Fruit fly (Drosophila melanogaster): ENCODE results near the gene CG4822.

CG4822 gene

dm6 chr2L:117750-118149, 3.8 kb downstream of the CG4822 start (continued):
- peak; percentile 62; the same call in 1 of the 2 replicates for TF ChIP-seq sob (GFP tag; IDR thresholded peaks at IDR 0.05)
- TF ChIP-seq Nf-YA (GFP tag; IDR thresholded peaks at IDR 0.05): 0 out of 2 replicates have a peak, but pooled peaks have one; percentile 12
- no peak for TF ChIP-seq Sox102F (GFP tag; optimal IDR thresholded peaks at IDR 0.05)
- TF ChIP-seq sr (GFP tag; IDR thresholded peaks at IDR 0.05): no peak
- TF ChIP-seq pan (optimal IDR thresholded peaks at IDR 0.05): no peak
- peak in 1 of 2 experiments; percentile 41 for TF ChIP-seq pan (GFP tag; optimal IDR thresholded peaks at IDR 0.05 in 1 of 2, IDR thresholded peaks at IDR 0.05 in 1 of 2)
- no peak for TF ChIP-seq bigmax (GFP tag; optimal IDR thresholded peaks at IDR 0.05)
- TF ChIP-seq chif (GFP tag; optimal IDR thresholded peaks at IDR 0.05): peak in 1 of 2 experiments; percentile 3
- TF ChIP-seq bsh (GFP tag; optimal IDR thresholded peaks at IDR 0.05): peak in 1 of 2 experiments; percentile 33
- peak; percentile 19 for TF ChIP-seq CG18619 (GFP tag; optimal IDR thresholded peaks at IDR 0.05)
- TF ChIP-seq nau (GFP tag; optimal IDR thresholded peaks at IDR 0.05): peak; percentile 37
- TF ChIP-seq CG10543 (GFP tag; optimal IDR thresholded peaks at IDR 0.05): peak; percentile 38
- TF ChIP-seq CG7987 (GFP tag; optimal IDR thresholded peaks at IDR 0.05): peak; percentile 53
- TF ChIP-seq CG7745 (tag; optimal IDR thresholded peaks at IDR 0.05): no peak
- peak; percentile 26 for TF ChIP-seq fd3F (GFP tag; optimal IDR thresholded peaks at IDR 0.05)
- TF ChIP-seq CG1233 (GFP tag; optimal IDR thresholded peaks at IDR 0.05): peak; percentile 43
- no peak for TF ChIP-seq HLH4C (GFP tag; IDR thresholded peaks at IDR 0.05; ENCODE audit: partially characterized antibody)
- peak; percentile 4 for TF ChIP-seq CG2202 (tag; optimal IDR thresholded peaks at IDR 0.05)
- no peak for TF ChIP-seq Ptx1 (GFP tag; IDR thresholded peaks at IDR 0.05)
- TF ChIP-seq en (GFP tag; optimal IDR thresholded peaks at IDR 0.05): no peak
- no peak for TF ChIP-seq CG6272 (GFP tag; IDR thresholded peaks at IDR 0.05)
- no peak for TF ChIP-seq crc (GFP tag; optimal IDR thresholded peaks at IDR 0.05)
- no peak for TF ChIP-seq hkb (optimal IDR thresholded peaks at IDR 0.05)
- TF ChIP-seq hkb (GFP tag; IDR thresholded peaks at IDR 0.05): peak; percentile 56
- peak; percentile 11 for TF ChIP-seq CG2120 (GFP tag; optimal IDR thresholded peaks at IDR 0.05)
- TF ChIP-seq Asciz (GFP tag; optimal IDR thresholded peaks at IDR 0.05): peak; percentile 44
- TF ChIP-seq eve (GFP tag; optimal IDR thresholded peaks at IDR 0.05): peak in 1 of 2 experiments; percentile 45
- TF ChIP-seq Doc3 (GFP tag; IDR thresholded peaks at IDR 0.05; ENCODE audit: partially characterized antibody): no peak
- peak; percentile 49; the same call in 1 of the 2 replicates for TF ChIP-seq Awh (GFP tag; IDR thresholded peaks at IDR 0.05)
- TF ChIP-seq mirr (GFP tag; optimal IDR thresholded peaks at IDR 0.05): peak; percentile 70
- peak; percentile 54; the same call in 1 of the 2 replicates for TF ChIP-seq chm (GFP tag; IDR thresholded peaks at IDR 0.05)
- TF ChIP-seq CG5180 (GFP tag; optimal IDR thresholded peaks at IDR 0.05): peak; percentile 40
- peak; percentile 10 for TF ChIP-seq CG1647 (GFP tag; optimal IDR thresholded peaks at IDR 0.05)
- peak in 1 of 2 experiments; percentile 32 for TF ChIP-seq dpn (GFP tag; optimal IDR thresholded peaks at IDR 0.05)
- no peak for TF ChIP-seq CG10959 (GFP tag; IDR thresholded peaks at IDR 0.05)
- TF ChIP-seq exex (tag; optimal IDR thresholded peaks at IDR 0.05): peak; percentile 11
- TF ChIP-seq CG2889 (GFP tag; IDR thresholded peaks at IDR 0.05): no peak
- no peak for TF ChIP-seq CG13775 (GFP tag; optimal IDR thresholded peaks at IDR 0.05)
- no peak for TF ChIP-seq dimm (GFP tag; IDR thresholded peaks at IDR 0.05)
- no peak for TF ChIP-seq Vsx1 (GFP tag; optimal IDR thresholded peaks at IDR 0.05)
- peak; percentile 37 for TF ChIP-seq schlank (tag; optimal IDR thresholded peaks at IDR 0.05)
- TF ChIP-seq CG10209 (GFP tag; optimal IDR thresholded peaks at IDR 0.05): peak; percentile 19
- no peak for TF ChIP-seq Stat92E (GFP tag; optimal IDR thresholded peaks at IDR 0.05)
- TF ChIP-seq bcd (GFP tag; optimal IDR thresholded peaks at IDR 0.05): no peak
- no peak for TF ChIP-seq sima (GFP tag; optimal IDR thresholded peaks at IDR 0.05)
- peak; percentile 61 for TF ChIP-seq CG17359 (tag; optimal IDR thresholded peaks at IDR 0.05)
- TF ChIP-seq usp (GFP tag; optimal IDR thresholded peaks at IDR 0.05): no peak
- TF ChIP-seq her (GFP tag; optimal IDR thresholded peaks at IDR 0.05): no peak
- peak; percentile 40; the same call in 1 of the 2 replicates for TF ChIP-seq Rfx (GFP tag; IDR thresholded peaks at IDR 0.05)
- peak; percentile 51 for TF ChIP-seq CG15514 (GFP tag; optimal IDR thresholded peaks at IDR 0.05)

Data from whole organism, embryonic.